Fruit fly (Drosophila melanogaster): ENCODE data around the gene CG2854.

CG2854 gene

DNA sequence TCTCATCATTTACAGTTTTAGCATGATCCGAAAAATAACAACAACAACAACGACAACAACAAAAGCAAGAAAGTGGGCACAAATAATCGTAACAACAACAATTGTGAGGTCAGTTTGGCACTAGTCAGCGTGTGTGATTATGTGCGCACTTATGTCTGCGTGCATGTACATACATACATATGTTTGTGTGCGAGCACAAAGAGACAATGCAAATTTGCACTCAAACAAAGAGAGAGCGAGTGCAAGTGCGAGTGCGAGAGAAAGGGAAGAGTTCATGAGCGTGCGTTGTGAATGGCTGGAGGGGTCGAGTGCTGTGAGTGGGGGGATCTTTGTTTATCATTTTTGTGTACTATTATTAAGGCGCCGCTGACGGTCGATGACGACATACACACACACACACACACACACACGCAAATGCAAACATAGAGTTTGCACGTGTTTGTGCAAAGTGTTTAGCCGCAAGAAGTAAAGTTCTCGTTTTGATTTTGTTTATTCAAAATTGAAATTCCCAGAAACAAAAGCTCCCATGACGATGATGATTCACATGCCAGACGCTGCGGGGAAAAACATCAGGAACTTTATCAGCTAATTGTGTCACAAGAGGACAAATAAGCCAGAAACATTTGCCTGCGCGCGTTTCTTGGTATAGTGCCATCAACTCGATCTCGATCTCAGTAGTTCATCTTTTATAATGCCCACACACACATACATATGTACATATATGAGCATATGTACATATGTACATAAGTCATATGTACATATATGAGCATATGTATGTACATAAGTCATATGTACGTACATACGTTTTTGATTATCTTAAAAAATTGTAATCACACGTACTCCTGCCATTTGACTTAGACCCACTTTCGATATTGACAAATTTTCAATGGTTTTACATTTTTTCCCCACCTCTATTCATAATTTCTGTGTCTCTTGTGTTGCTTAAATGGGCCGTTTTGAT is 32.2 kb upstream of the CG2854 start (continued):
- TF ChIP-seq OdsH (GFP tag; optimal IDR thresholded peaks at IDR 0.05) (peak; percentile 39), topi (GFP tag; optimal IDR thresholded peaks at IDR 0.05) (peak; percentile 65), CG15336 (GFP tag; IDR thresholded peaks at IDR 0.05) (peak; percentile 21; the same call in 1 of the 2 replicates), Sox15 (GFP tag; optimal IDR thresholded peaks at IDR 0.05) (no peak), dsx (GFP tag; optimal IDR thresholded peaks at IDR 0.05; ENCODE audit: poor library complexity, severe bottlenecking) (peak; percentile 44), Blimp-1 (GFP tag; optimal IDR thresholded peaks at IDR 0.05) (no peak), CG32006 (GFP tag; optimal IDR thresholded peaks at IDR 0.05) (peak; percentile 53), CG10669 (GFP tag; optimal IDR thresholded peaks at IDR 0.05) (peak; percentile 54), svp (GFP tag) (peak; percentile 90), fkh (GFP tag; optimal IDR thresholded peaks at IDR 0.05) (peak; percentile 64), salr (GFP tag; optimal IDR thresholded peaks at IDR 0.05) (no peak), CG9139 (GFP tag; optimal IDR thresholded peaks at IDR 0.05) (no peak), net (GFP tag; optimal IDR thresholded peaks at IDR 0.05) (peak; percentile 73), CG4318 (GFP tag; optimal IDR thresholded peaks at IDR 0.05) (no peak), CG3919 (GFP tag; optimal IDR thresholded peaks at IDR 0.05) (peak; percentile 56), achi (GFP tag; optimal IDR thresholded peaks at IDR 0.05) (peak; percentile 42), CG6854 (GFP tag; optimal IDR thresholded peaks at IDR 0.05) (peak; percentile 38), eg (GFP tag; IDR thresholded peaks at IDR 0.05) (peak; percentile 70; the same call in 2 of the 3 replicates)

DNA sequence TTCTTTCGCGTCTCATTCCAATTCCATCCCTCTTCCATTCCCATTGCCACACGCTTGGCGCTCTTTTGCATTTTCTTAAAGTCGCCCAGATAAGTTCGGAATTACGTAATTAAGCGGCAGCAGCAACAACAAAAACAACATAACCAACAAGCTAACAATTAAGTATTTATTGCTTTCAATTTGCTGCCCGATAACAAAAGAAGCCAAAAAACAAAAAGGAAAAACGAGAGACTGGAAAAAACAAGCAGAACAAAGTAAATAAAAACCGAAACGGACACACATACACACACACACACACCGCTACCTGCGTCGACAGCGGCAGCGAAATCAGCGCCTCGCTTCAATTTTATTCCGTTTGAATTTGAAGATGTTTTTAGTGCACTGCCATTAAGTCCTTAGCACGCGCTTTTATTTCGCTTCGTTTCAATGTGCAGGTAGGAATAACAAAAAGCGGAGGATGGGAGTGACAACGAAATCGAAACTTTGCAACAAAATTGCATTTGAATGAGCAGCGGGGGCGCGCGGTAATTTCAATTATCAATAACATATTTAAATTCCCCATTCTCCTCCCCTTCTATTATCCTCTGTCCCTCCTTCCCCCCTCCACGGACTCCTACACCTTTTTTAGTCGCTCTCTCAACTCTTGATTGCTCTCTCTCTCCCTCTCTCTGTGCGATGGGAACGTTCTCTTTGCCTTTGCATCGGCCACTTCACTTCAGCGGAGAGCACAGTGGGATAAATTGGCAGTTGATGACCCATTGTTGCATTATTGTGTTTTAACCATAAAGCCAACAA is 31.3 kb upstream of the CG2854 start, which contains the start of gene Raf:
TSS of gene Raf (plus strand) at position 32 of the 795 bp plus-strand sequence.
- TF ChIP-seq cyc (GFP tag; optimal IDR thresholded peaks at IDR 0.05) (no peak), CG6854 (GFP tag; optimal IDR thresholded peaks at IDR 0.05) (peak; percentile 36), CG6163 (GFP tag; IDR thresholded peaks at IDR 0.05) (peak; percentile 10; the same call in 1 of the 3 replicates), dac (GFP tag; optimal IDR thresholded peaks at IDR 0.05) (no peak), vri (GFP tag; optimal IDR thresholded peaks at IDR 0.05) (peak; percentile 96), eg (GFP tag; IDR thresholded peaks at IDR 0.05) (0 out of 3 replicates have a peak, but pooled peaks have one; percentile 70), CG10669 (GFP tag; optimal IDR thresholded peaks at IDR 0.05) (peak; percentile 1), CG11294 (GFP tag; IDR thresholded peaks at IDR 0.05) (0 out of 2 replicates have a peak, but pooled peaks have one; percentile 68)

DNA sequence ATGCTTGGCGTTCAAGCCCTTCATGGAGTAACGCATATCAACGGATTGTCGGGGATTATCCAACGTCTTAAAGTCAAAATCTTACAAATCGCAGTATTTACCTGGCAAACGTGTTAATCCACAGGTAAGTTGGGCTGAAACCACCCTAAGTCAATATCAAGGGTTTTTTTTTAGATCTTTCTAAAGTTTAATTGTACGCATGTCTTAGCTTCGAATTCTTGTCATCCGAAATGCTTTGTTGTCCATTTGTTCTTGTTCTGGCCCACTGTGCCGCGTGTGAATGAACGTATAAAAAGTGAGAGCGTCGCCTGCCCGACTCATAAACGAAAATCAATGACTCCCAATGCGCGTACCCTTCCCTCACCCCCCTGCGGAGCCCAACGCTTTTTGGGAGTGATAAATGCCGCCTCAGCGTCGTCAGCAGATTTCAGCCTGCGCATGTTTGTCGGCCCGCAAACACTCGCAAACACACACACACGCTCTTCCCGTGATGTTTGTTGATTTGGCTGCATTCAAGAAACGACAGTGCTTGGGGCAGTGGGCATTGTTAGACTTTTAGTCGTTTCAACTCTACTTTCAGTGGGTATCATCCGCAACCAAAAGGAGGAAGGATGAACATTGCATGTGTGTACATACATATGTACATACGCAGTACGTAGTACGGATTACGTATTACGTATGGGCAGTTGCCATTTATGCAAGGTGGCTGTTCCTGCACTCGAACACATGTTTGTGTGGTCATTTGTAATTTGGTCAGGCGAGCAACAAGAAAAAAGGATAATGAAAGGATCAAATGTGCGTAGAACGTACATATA is 30.5 kb upstream of the CG2854 start:
- TF ChIP-seq CG31627 (GFP tag; optimal IDR thresholded peaks at IDR 0.05) (peak; percentile 96), fd85E (GFP tag; optimal IDR thresholded peaks at IDR 0.05) (peak; percentile 88), topi (GFP tag; optimal IDR thresholded peaks at IDR 0.05) (peak; percentile 97), fkh (GFP tag; optimal IDR thresholded peaks at IDR 0.05) (peak; percentile 74), CG9139 (GFP tag; optimal IDR thresholded peaks at IDR 0.05) (peak; percentile 88), CG6808 (GFP tag; optimal IDR thresholded peaks at IDR 0.05) (peak; percentile 94), Blimp-1 (GFP tag; optimal IDR thresholded peaks at IDR 0.05) (peak; percentile 96), svp (GFP tag) (peak; percentile 98), CG3032 (tag; optimal IDR thresholded peaks at IDR 0.05) (peak; percentile 89), CG6792 (GFP tag; optimal IDR thresholded peaks at IDR 0.05) (peak; percentile 96), ss (GFP tag; optimal IDR thresholded peaks at IDR 0.05) (peak; percentile 89 to 94), Hr4 (GFP tag; optimal IDR thresholded peaks at IDR 0.05) (peak; percentile 90), CG10669 (GFP tag; optimal IDR thresholded peaks at IDR 0.05) (peak; percentile 92), CG3919 (GFP tag; optimal IDR thresholded peaks at IDR 0.05) (peak; percentile 91), CG11294 (GFP tag; IDR thresholded peaks at IDR 0.05) (peak; percentile 31; the same call in 1 of the 2 replicates), CG8632 (GFP tag; optimal IDR thresholded peaks at IDR 0.05) (peak; percentile 93), CG6276 (GFP tag; optimal IDR thresholded peaks at IDR 0.05) (peak; percentile 93), Hr39 (GFP tag; optimal IDR thresholded peaks at IDR 0.05) (peak; percentile 94), CG6163 (GFP tag; IDR thresholded peaks at IDR 0.05) (0 out of 3 replicates have a peak, but pooled peaks have one; percentile 21), CG6854 (GFP tag; optimal IDR thresholded peaks at IDR 0.05) (peak; percentile 89), net (GFP tag; optimal IDR thresholded peaks at IDR 0.05) (peak; percentile 95), Sox15 (GFP tag; optimal IDR thresholded peaks at IDR 0.05) (peak; percentile 92), salr (GFP tag; optimal IDR thresholded peaks at IDR 0.05) (peak; percentile 78 to 93), achi (GFP tag; optimal IDR thresholded peaks at IDR 0.05) (peak; percentile 91), CG34406 (GFP tag; optimal IDR thresholded peaks at IDR 0.05) (peak; percentile 93), cyc (GFP tag; optimal IDR thresholded peaks at IDR 0.05) (peak; percentile 93), CG10631 (GFP tag; optimal IDR thresholded peaks at IDR 0.05) (peak; percentile 92), Hr38 (GFP tag; optimal IDR thresholded peaks at IDR 0.05) (no peak), vri (GFP tag; optimal IDR thresholded peaks at IDR 0.05) (peak; percentile 86), Smox (GFP tag; optimal IDR thresholded peaks at IDR 0.05) (peak; percentile 95), Eip78C (GFP tag) (peak; percentile 99)
